Worm (Caenorhabditis elegans) whole organism, L2 larva: ENCODE measurements around the gene col-38.

Experiments used
- ama-1 ChIP-seq: fragments of 150-350 bp; optimal IDR thresholded peaks from 2 replicates; lab custom pipeline; 2018; ENCODE audit warnings: inconsistent platforms
- elt-3 ChIP-seq: sonication (generic microtip); optimal IDR thresholded peaks from 2 replicates; lab custom pipeline; 2017; ENCODE audit warnings: missing biosample characterization, missing genetic modification characterization
- fos-1 ChIP-seq: fragments of 150-350 bp; optimal IDR thresholded peaks from 2 replicates; lab custom pipeline; 2014; ENCODE audit warnings: missing biosample characterization, missing genetic modification characterization
- snpc-4 ChIP-seq: fragments of 150-350 bp; optimal IDR thresholded peaks from 2 replicates; lab custom pipeline; 2014; ENCODE audit warnings: missing biosample characterization, missing genetic modification characterization
- ztf-11 ChIP-seq: sonication (generic microtip); optimal IDR thresholded peaks from 2 replicates; lab custom pipeline; 2017; ENCODE audit warnings: missing biosample characterization, missing genetic modification characterization

ce11 chrII:8606549-8606948, 37.7 kb upstream of the col-38 start, which contains the start of gene F28C6.8:
- TF ChIP-seq ama-1 (no peak), snpc-4 (no peak), fos-1 (no peak), elt-3 (tag; lab: Kevin White, UChicago) (no peak), ztf-11 (tag; lab: Kevin White, UChicago) (no peak)
